Fruit fly (Drosophila melanogaster) whole organism, embryonic: ENCODE results near the gene CG5828.

Experiments used
- ATbp ChIP-seq: fragments of 200-800 bp; sonication (Bioruptor generic); optimal IDR thresholded peaks from 2 replicates; lab custom pipeline; 2017; ENCODE audit warnings: missing biosample characterization, mild to moderate bottlenecking, missing genetic modification characterization, missing genetic modification reagents
- Adf1 ChIP-seq: fragments of 200-800 bp; sonication (Bioruptor generic); IDR thresholded peaks from 2 replicates; pipeline ENCODE4 v1.3.6; 2022; ENCODE audit warnings: missing biosample characterization, missing genetic modification characterization
- Asciz ChIP-seq: fragments of 200-800 bp; sonication (Bioruptor generic); optimal IDR thresholded peaks from 2 replicates; lab custom pipeline; 2017; ENCODE audit warnings: missing biosample characterization, mild to moderate bottlenecking, missing genetic modification characterization, missing genetic modification reagents
- B-H2 ChIP-seq: fragments of 200-800 bp; sonication (Bioruptor generic); optimal IDR thresholded peaks from 2 replicates; lab custom pipeline; 2018; ENCODE audit warnings: missing biosample characterization, mild to moderate bottlenecking, missing genetic modification characterization
- CG10366 ChIP-seq: fragments of 200-800 bp; sonication (Bioruptor generic); IDR thresholded peaks from 2 replicates; pipeline ENCODE4 v1.3.6; 2022; ENCODE audit warnings: missing biosample characterization, missing genetic modification characterization
- CG10565 ChIP-seq: fragments of 200-800 bp; sonication (Bioruptor generic); optimal IDR thresholded peaks from 3 replicates; lab custom pipeline; 2016; ENCODE audit warnings: missing biosample characterization, mild to moderate bottlenecking, missing genetic modification characterization
- CG11723 ChIP-seq: fragments of 200-800 bp; sonication (Bioruptor generic); optimal IDR thresholded peaks from 2 replicates; lab custom pipeline; 2017; ENCODE audit warnings: missing biosample characterization, mild to moderate bottlenecking, missing genetic modification characterization
- CG12744 ChIP-seq: fragments of 200-800 bp; sonication (Bioruptor generic); optimal IDR thresholded peaks from 2 replicates; lab custom pipeline; 2016; ENCODE audit warnings: missing biosample characterization, missing genetic modification characterization
- CG13296 ChIP-seq: fragments of 200-800 bp; sonication (Bioruptor generic); optimal IDR thresholded peaks from 3 replicates; lab custom pipeline; 2018; ENCODE audit warnings: missing biosample characterization, mild to moderate bottlenecking, missing genetic modification characterization
- CG14667 ChIP-seq: fragments of 200-800 bp; sonication (Bioruptor generic); IDR thresholded peaks from 2 replicates; pipeline ENCODE4 v1.3.6; 2022; ENCODE audit warnings: missing biosample characterization, missing genetic modification characterization
- CG15479 ChIP-seq: fragments of 200-800 bp; sonication (Bioruptor generic); optimal IDR thresholded peaks from 3 replicates; lab custom pipeline; 2019; ENCODE audit warnings: missing biosample characterization, mild to moderate bottlenecking, missing genetic modification characterization, moderate library complexity
- CG17802 ChIP-seq: fragments of 200-800 bp; sonication (Bioruptor generic); optimal IDR thresholded peaks from 2 replicates; lab custom pipeline; 2018; ENCODE audit warnings: missing biosample characterization, mild to moderate bottlenecking, missing genetic modification characterization, moderate library complexity
- CG32767 ChIP-seq: fragments of 200-800 bp; sonication (Bioruptor generic); IDR thresholded peaks from 2 replicates; pipeline ENCODE4 v1.3.6; 2022; ENCODE audit warnings: missing biosample characterization, missing genetic modification characterization
- CG33557 ChIP-seq: fragments of 200-800 bp; sonication (Bioruptor generic); optimal IDR thresholded peaks from 2 replicates; lab custom pipeline; 2019; ENCODE audit warnings: missing biosample characterization, mild to moderate bottlenecking, missing genetic modification characterization, moderate library complexity
- CG3838 ChIP-seq: fragments of 200-800 bp; sonication (Bioruptor generic); optimal IDR thresholded peaks from 3 replicates; lab custom pipeline; 2016; ENCODE audit warnings: missing biosample characterization, missing genetic modification characterization
- CG4707 ChIP-seq: fragments of 200-800 bp; sonication (Bioruptor generic); optimal IDR thresholded peaks from 2 replicates; lab custom pipeline; 2018; ENCODE audit warnings: missing biosample characterization, mild to moderate bottlenecking, missing genetic modification characterization, moderate library complexity
- CG5180 ChIP-seq: fragments of 200-800 bp; sonication (Bioruptor generic); optimal IDR thresholded peaks from 3 replicates; lab custom pipeline; 2017; ENCODE audit warnings: missing biosample characterization, missing genetic modification characterization, mild to moderate bottlenecking, moderate library complexity, missing genetic modification reagents
- CG6254 ChIP-seq: fragments of 200-800 bp; sonication (Bioruptor generic); optimal IDR thresholded peaks from 3 replicates; lab custom pipeline; 2017; ENCODE audit warnings: mild to moderate bottlenecking, missing biosample characterization, missing genetic modification reagents, missing genetic modification characterization
- CG6813 ChIP-seq: fragments of 200-800 bp; sonication (Bioruptor generic); optimal IDR thresholded peaks from 2 replicates; lab custom pipeline; 2017; ENCODE audit warnings: missing biosample characterization, missing genetic modification characterization, mild to moderate bottlenecking, moderate library complexity, missing genetic modification reagents
- CG7839 ChIP-seq: fragments of 200-800 bp; sonication (Bioruptor generic); optimal IDR thresholded peaks from 3 replicates; lab custom pipeline; 2018; ENCODE audit warnings: missing biosample characterization, mild to moderate bottlenecking, missing genetic modification characterization, moderate library complexity
- CG9215 ChIP-seq: fragments of 200-800 bp; sonication (Bioruptor generic); IDR thresholded peaks from 2 replicates; pipeline ENCODE4 v1.3.6; 2022; ENCODE audit warnings: missing biosample characterization, missing genetic modification characterization
- CrebB ChIP-seq: fragments of 200-800 bp; sonication (Bioruptor generic); optimal IDR thresholded peaks from 3 replicates; lab custom pipeline; 2018; ENCODE audit warnings: missing biosample characterization, mild to moderate bottlenecking, missing genetic modification characterization
- Dp ChIP-seq: fragments of 200-800 bp; sonication (Bioruptor generic); optimal IDR thresholded peaks from 2 replicates; lab custom pipeline; 2018; ENCODE audit warnings: missing biosample characterization, mild to moderate bottlenecking, missing genetic modification characterization, moderate library complexity
- Gug ChIP-seq: fragments of 200-800 bp; sonication (Bioruptor generic); IDR thresholded peaks from 4 replicates; pipeline ENCODE4 v1.3.6; 2022; ENCODE audit warnings: missing biosample characterization, missing genetic modification characterization
- Hr39 ChIP-seq: fragments of >200 bp; optimal IDR thresholded peaks from 2 replicates; lab custom pipeline; 2017
- Hr78 ChIP-seq, 2 experiments: fragments of 200-800 bp in 1 of 2; fragments of >200 bp in 1 of 2; sonication (Bioruptor generic) in 1 of 2; optimal IDR thresholded peaks; 2 replicates each; lab custom pipeline; 2017 to 2019; ENCODE audit warnings: missing biosample characterization in 2 of 2, missing genetic modification characterization in 2 of 2, mild to moderate bottlenecking in 1 of 2, moderate library complexity in 1 of 2
- Kr ChIP-seq: fragments of 200-800 bp; sonication (Bioruptor generic); optimal IDR thresholded peaks from 2 replicates; lab custom pipeline; 2017; ENCODE audit warnings: missing biosample characterization, mild to moderate bottlenecking, missing genetic modification characterization
- Mrtf ChIP-seq: fragments of 200-800 bp; sonication (Bioruptor generic); IDR thresholded peaks from 3 replicates; pipeline ENCODE4 v1.3.6; 2022; ENCODE audit warnings: missing biosample characterization, missing genetic modification characterization
- NC2α ChIP-seq: fragments of 200-800 bp; sonication (Bioruptor generic); optimal IDR thresholded peaks from 2 replicates; lab custom pipeline; 2016; ENCODE audit warnings: missing biosample characterization, missing genetic modification characterization
- TFAM ChIP-seq: fragments of 200-800 bp; sonication (Bioruptor generic); optimal IDR thresholded peaks from 2 replicates; lab custom pipeline; 2017; ENCODE audit warnings: missing biosample characterization, missing genetic modification characterization, inconsistent platforms
- ab ChIP-seq: fragments of 200-800 bp; sonication (Bioruptor generic); optimal IDR thresholded peaks from 2 replicates; lab custom pipeline; 2016; ENCODE audit warnings: missing biosample characterization, missing genetic modification characterization
- amos ChIP-seq: fragments of 200-800 bp; sonication (Bioruptor generic); IDR thresholded peaks from 2 replicates; pipeline ENCODE4 v1.3.6; 2022; ENCODE audit warnings: missing biosample characterization, missing genetic modification characterization; ENCODE audit not compliant: partially characterized antibody
- ap ChIP-seq: fragments of 200-800 bp; sonication (Bioruptor generic); IDR thresholded peaks from 2 replicates; pipeline ENCODE4 v1.3.6; 2022; ENCODE audit warnings: missing biosample characterization, missing genetic modification characterization
- bcd ChIP-seq: fragments of 200-800 bp; sonication (Bioruptor generic); optimal IDR thresholded peaks from 2 replicates; lab custom pipeline; 2017; ENCODE audit warnings: missing biosample characterization, mild to moderate bottlenecking, missing genetic modification characterization
- chif ChIP-seq, 2 experiments: fragments of 200-800 bp; sonication (Bioruptor generic); optimal IDR thresholded peaks; 3 replicates each; lab custom pipeline; 2016; ENCODE audit warnings: missing biosample characterization in 2 of 2, missing genetic modification characterization in 2 of 2
- croc ChIP-seq: fragments of 200-800 bp; sonication (Bioruptor generic); conservative IDR thresholded peaks from 3 replicates; pipeline ENCODE4 v1.3.6; 2022; ENCODE audit warnings: missing biosample characterization, missing genetic modification characterization
- emc ChIP-seq: fragments of 200-800 bp; sonication (Bioruptor generic); optimal IDR thresholded peaks from 2 replicates; lab custom pipeline; 2016; ENCODE audit warnings: missing biosample characterization, missing genetic modification characterization
- grau ChIP-seq: fragments of 200-800 bp; optimal IDR thresholded peaks from 3 replicates; lab custom pipeline; 2019; ENCODE audit warnings: missing biosample characterization, mild to moderate bottlenecking, missing genetic modification characterization, moderate library complexity
- gro ChIP-seq: fragments of 200-800 bp; sonication (Bioruptor generic); optimal IDR thresholded peaks from 2 replicates; lab custom pipeline; 2016; ENCODE audit warnings: missing biosample characterization, missing genetic modification characterization
- gsb ChIP-seq: fragments of 200-800 bp; sonication (Bioruptor generic); IDR thresholded peaks from 2 replicates; pipeline ENCODE4 v1.3.6; 2022; ENCODE audit warnings: missing biosample characterization, missing genetic modification characterization
- jing ChIP-seq: fragments of 200-800 bp; sonication (Bioruptor generic); optimal IDR thresholded peaks from 2 replicates; lab custom pipeline; 2018; ENCODE audit warnings: missing biosample characterization, mild to moderate bottlenecking, missing genetic modification characterization
- maf-S ChIP-seq: fragments of 200-800 bp; sonication (Bioruptor generic); optimal IDR thresholded peaks from 2 replicates; lab custom pipeline; 2016; ENCODE audit warnings: missing biosample characterization, missing genetic modification characterization
- mld ChIP-seq: fragments of 200-800 bp; sonication (Bioruptor generic); IDR thresholded peaks from 3 replicates; pipeline ENCODE4 v1.3.6; 2022; ENCODE audit warnings: missing biosample characterization, missing genetic modification characterization; ENCODE audit not compliant: partially characterized antibody
- nau ChIP-seq: fragments of 200-800 bp; sonication (Bioruptor generic); optimal IDR thresholded peaks from 3 replicates; lab custom pipeline; 2017; ENCODE audit warnings: missing biosample characterization, mild to moderate bottlenecking, missing genetic modification characterization, missing genetic modification reagents
- ro ChIP-seq: fragments of 200-800 bp; sonication (Bioruptor generic); IDR thresholded peaks from 2 replicates; pipeline ENCODE4 v1.3.6; 2022; ENCODE audit warnings: missing biosample characterization, missing genetic modification characterization
- row ChIP-seq: fragments of 200-800 bp; sonication (Bioruptor generic); IDR thresholded peaks from 3 replicates; pipeline ENCODE4 v1.3.6; 2022; ENCODE audit warnings: missing biosample characterization, missing genetic modification characterization
- slp2 ChIP-seq: fragments of 200-800 bp; sonication (Bioruptor generic); optimal IDR thresholded peaks from 2 replicates; lab custom pipeline; 2016; ENCODE audit warnings: missing biosample characterization, missing genetic modification characterization
- tap ChIP-seq: fragments of 200-800 bp; optimal IDR thresholded peaks from 3 replicates; lab custom pipeline; 2019; ENCODE audit warnings: missing biosample characterization, mild to moderate bottlenecking, missing genetic modification characterization, moderate library complexity
- tgo ChIP-seq: fragments of 200-800 bp; sonication (Bioruptor generic); IDR thresholded peaks from 3 replicates; pipeline ENCODE4 v1.3.6; 2022; ENCODE audit warnings: missing biosample characterization, missing genetic modification characterization
- toy ChIP-seq: fragments of 200-800 bp; sonication (Bioruptor generic); IDR thresholded peaks from 2 replicates; pipeline ENCODE4 v1.3.6; 2022; ENCODE audit warnings: missing biosample characterization, missing genetic modification characterization

The CG5828 gene

dm6 chr2L:5059645-5060254, 34.0 kb upstream of the CG5828 start, which contains the start of gene Rpn11 (continued):
- TF ChIP-seq Gug (GFP tag; lab: Robert Waterston, UW) (no peak), tap (tag; lab: Kevin White, UChicago) (peak; percentile 53), ATbp (GFP tag; lab: Kevin White, UChicago) (no peak), Hr39 (lab: Kevin White, UChicago) (no peak), B-H2 (GFP tag; lab: Kevin White, UChicago) (peak; percentile 59), CG6254 (no peak), Asciz (peak; percentile 15), CG10366 (GFP tag; lab: Robert Waterston, UW) (no peak; the same call in 1 of the 2 replicates), Hr78 (GFP tag; optimal IDR thresholded peaks at IDR 0.05; lab: Kevin White, UChicago) (no peak), grau (peak; percentile 74), CG11723 (peak; percentile 30), bcd (GFP tag; lab: Kevin White, UChicago) (peak; percentile 64), CG9215 (GFP tag; lab: Robert Waterston, UW) (peak; percentile 40; the same call in 1 of the 2 replicates), TFAM (no peak), CG5180 (no peak), CG17802 (tag; lab: Kevin White, UChicago) (no peak), amos (GFP tag; lab: Robert Waterston, UW) (peak; percentile 45), ab (GFP tag; lab: Kevin White, UChicago) (no peak), mld (GFP tag; lab: Robert Waterston, UW) (no peak), CG15479 (GFP tag; lab: Kevin White, UChicago) (no peak), toy (no peak), slp2 (GFP tag; lab: Kevin White, UChicago) (no peak), CrebB (tag; lab: Kevin White, UChicago) (no peak), Kr (no peak), Adf1 (GFP tag; lab: Robert Waterston, UW) (no peak), tgo (no peak; the same call in 2 of the 3 replicates), CG6813 (GFP tag; lab: Kevin White, UChicago) (no peak), CG10565 (GFP tag; lab: Kevin White, UChicago) (no peak), emc (no peak), ro (GFP tag; lab: Robert Waterston, UW) (no peak), CG3838 (no peak), chif (GFP tag; optimal IDR thresholded peaks at IDR 0.05; lab: Kevin White, UChicago) (peak; percentile 16 to 47), gsb (GFP tag; lab: Robert Waterston, UW) (no peak), CG32767 (no peak), NC2α (GFP tag; lab: Kevin White, UChicago) (no peak), CG7839 (tag; lab: Kevin White, UChicago) (peak; percentile 71), CG33557 (peak; percentile 58), Mrtf (GFP tag; lab: Robert Waterston, UW) (no peak), CG13296 (peak; percentile 68), CG4707 (GFP tag; lab: Kevin White, UChicago) (no peak), ap (GFP tag; lab: Robert Waterston, UW) (peak; percentile 34; the same call in 1 of the 2 replicates), nau (GFP tag; lab: Kevin White, UChicago) (no peak), croc (GFP tag; lab: Robert Waterston, UW) (peak; percentile 21; the same call in 1 of the 3 replicates), maf-S (GFP tag; lab: Kevin White, UChicago) (peak; percentile 25), row (GFP tag; lab: Robert Waterston, UW) (peak; percentile 80), jing (no peak), CG14667 (GFP tag; lab: Robert Waterston, UW) (no peak), gro (GFP tag; lab: Kevin White, UChicago) (no peak), CG12744 (GFP tag; lab: Kevin White, UChicago) (peak; percentile 35), Dp (peak; percentile 87)
